Fruit fly (Drosophila melanogaster) whole organism, wandering third instar larva: ENCODE measurements around the gene robl62A.

ENCODE experiments used
- CG32264 ChIP-seq: fragments of 200-800 bp; sonication (Bioruptor generic); optimal IDR thresholded peaks from 2 replicates; lab custom pipeline; 2016; ENCODE audit warnings: missing biosample characterization, missing genetic modification characterization
- CG9705 ChIP-seq: fragments of 200-800 bp; sonication (Bioruptor generic); optimal IDR thresholded peaks from 2 replicates; lab custom pipeline; 2018; ENCODE audit warnings: missing biosample characterization, mild to moderate bottlenecking, missing genetic modification characterization
- GATAd ChIP-seq: sonication (Bioruptor generic); optimal IDR thresholded peaks from 2 replicates; lab custom pipeline; 2016; ENCODE audit warnings: missing biosample characterization, missing genetic modification characterization
- HLH106 ChIP-seq: fragments of 200-800 bp; optimal IDR thresholded peaks from 3 replicates; lab custom pipeline; 2019; ENCODE audit warnings: missing biosample characterization, mild to moderate bottlenecking, missing genetic modification characterization, moderate library complexity
- Hnf4 ChIP-seq: fragments of 200-800 bp; sonication (Bioruptor generic); optimal IDR thresholded peaks from 2 replicates; lab custom pipeline; 2016; ENCODE audit warnings: missing biosample characterization, mild to moderate bottlenecking, missing genetic modification characterization
- Hr78 ChIP-seq: fragments of >200 bp; optimal IDR thresholded peaks from 2 replicates; lab custom pipeline; 2017; ENCODE audit warnings: missing biosample characterization, missing genetic modification characterization
- Hr83 ChIP-seq: fragments of 200-300 bp; sonication (Bioruptor generic); optimal IDR thresholded peaks from 2 replicates; lab custom pipeline; 2016; ENCODE audit warnings: missing biosample characterization, mild to moderate bottlenecking, missing genetic modification characterization, moderate library complexity; ENCODE audit not compliant: poor library complexity, severe bottlenecking
- Mio ChIP-seq: sonication (Bioruptor generic); optimal IDR thresholded peaks from 2 replicates; lab custom pipeline; 2016; ENCODE audit warnings: missing biosample characterization, missing genetic modification characterization
- Myc ChIP-seq: fragments of >200 bp; optimal IDR thresholded peaks from 2 replicates; lab custom pipeline; 2017
- N ChIP-seq: fragments of >200 bp; optimal IDR thresholded peaks from 2 replicates; lab custom pipeline; 2018; ENCODE audit warnings: missing biosample characterization, missing external identifiers, missing genetic modification characterization
- OdsH ChIP-seq: fragments of 200-800 bp; sonication (Bioruptor generic); optimal IDR thresholded peaks from 2 replicates; lab custom pipeline; 2016; ENCODE audit warnings: missing biosample characterization, mild to moderate bottlenecking, missing genetic modification characterization
- Rel ChIP-seq, 2 experiments: fragments of 200-800 bp; sonication (Bioruptor generic) in 1 of 2; optimal IDR thresholded peaks; 2 replicates in 1 of 2; 3 replicates in 1 of 2; lab custom pipeline; 2016 to 2019; ENCODE audit warnings: mild to moderate bottlenecking in 2 of 2, missing biosample characterization in 2 of 2, missing genetic modification characterization in 2 of 2, moderate library complexity in 1 of 2
- Sp1 ChIP-seq: fragments of 200-800 bp; sonication (Bioruptor generic); optimal IDR thresholded peaks from 3 replicates; lab custom pipeline; 2019; ENCODE audit warnings: missing biosample characterization, mild to moderate bottlenecking, missing genetic modification characterization, moderate library complexity
- Vsx2 ChIP-seq: fragments of 200-300, 225-300 bp; sonication (Bioruptor generic); optimal IDR thresholded peaks from 2 replicates; lab custom pipeline; 2018; ENCODE audit warnings: missing biosample characterization, missing genetic modification characterization; ENCODE audit not compliant: partially characterized antibody
- br ChIP-seq: fragments of 200-800 bp; sonication (Bioruptor generic); optimal IDR thresholded peaks from 2 replicates; lab custom pipeline; 2016; ENCODE audit warnings: missing biosample characterization, missing genetic modification characterization
- brk ChIP-seq: fragments of 200-800 bp; sonication (Bioruptor generic); optimal IDR thresholded peaks from 2 replicates; lab custom pipeline; 2016; ENCODE audit warnings: missing biosample characterization, mild to moderate bottlenecking, missing genetic modification characterization
- dl ChIP-seq, 2 experiments: fragments of 175-275, 200-275 bp in 1 of 2; fragments of 200-275 bp in 1 of 2; sonication (Bioruptor generic); optimal IDR thresholded peaks; lab custom pipeline; 2018; ENCODE audit warnings: mild to moderate bottlenecking in 2 of 2, missing biosample characterization in 2 of 2, missing genetic modification characterization in 2 of 2, moderate library complexity in 2 of 2; ENCODE audit not compliant: partially characterized antibody in 2 of 2, insufficient read depth in 1 of 2
- dmrt93B ChIP-seq: fragments of 200-800 bp; sonication (Bioruptor generic); optimal IDR thresholded peaks from 2 replicates; lab custom pipeline; 2018; ENCODE audit warnings: missing biosample characterization, mild to moderate bottlenecking, missing genetic modification characterization
- dsf ChIP-seq: sonication (Bioruptor generic); optimal IDR thresholded peaks from 2 replicates; lab custom pipeline; 2016; ENCODE audit warnings: missing biosample characterization, missing genetic modification characterization, borderline replicate concordance
- ey ChIP-seq: fragments of 200-800 bp; sonication (Bioruptor generic); optimal IDR thresholded peaks from 2 replicates; lab custom pipeline; 2016; ENCODE audit warnings: missing biosample characterization, missing genetic modification characterization
- foxo ChIP-seq, 2 experiments: fragments of 200-800 bp; sonication (Bioruptor generic); optimal IDR thresholded peaks; 2 replicates in 1 of 2; 3 replicates in 1 of 2; lab custom pipeline; 2016 to 2017; ENCODE audit warnings: missing biosample characterization in 2 of 2, missing genetic modification characterization in 2 of 2
- fru ChIP-seq: fragments of 200-800 bp; sonication (Bioruptor generic); optimal IDR thresholded peaks from 3 replicates; lab custom pipeline; 2016; ENCODE audit warnings: missing biosample characterization, mild to moderate bottlenecking, missing genetic modification characterization
- h ChIP-seq: fragments of 200-800 bp; sonication (Bioruptor generic); optimal IDR thresholded peaks from 3 replicates; lab custom pipeline; 2016; ENCODE audit warnings: missing biosample characterization, mild to moderate bottlenecking, missing genetic modification characterization
- pan ChIP-seq: fragments of >200 bp; optimal IDR thresholded peaks from 2 replicates; lab custom pipeline; 2017
- psq ChIP-seq: fragments of 200-800 bp; sonication (Bioruptor generic); optimal IDR thresholded peaks from 3 replicates; lab custom pipeline; 2017; ENCODE audit warnings: missing biosample characterization, mild to moderate bottlenecking, missing genetic modification characterization, moderate library complexity
- rgr ChIP-seq: fragments of 200-800 bp; sonication (Bioruptor generic); optimal IDR thresholded peaks from 3 replicates; lab custom pipeline; 2016; ENCODE audit warnings: missing biosample characterization, mild to moderate bottlenecking, missing genetic modification characterization
- sage ChIP-seq: fragments of 200-800 bp; sonication (Bioruptor generic); optimal IDR thresholded peaks from 2 replicates; lab custom pipeline; 2016; ENCODE audit warnings: missing biosample characterization, mild to moderate bottlenecking, missing genetic modification characterization
- tai ChIP-seq: sonication (Bioruptor generic); optimal IDR thresholded peaks from 2 replicates; lab custom pipeline; 2016; ENCODE audit warnings: missing biosample characterization, missing genetic modification characterization
- woc ChIP-seq: sonication (Bioruptor generic); optimal IDR thresholded peaks from 2 replicates; lab custom pipeline; 2016; ENCODE audit warnings: missing biosample characterization, mild to moderate bottlenecking, missing genetic modification characterization

Gene robl62A

dm6 chr3L:1450940-1451339 is 26.5 kb upstream of the robl62A start:
- TF ChIP-seq dsf (GFP tag; lab: Kevin White, UChicago) (no peak), Mio (GFP tag; lab: Kevin White, UChicago) (no peak), brk (GFP tag; lab: Kevin White, UChicago) (no peak), fru (GFP tag; lab: Kevin White, UChicago) (peak; percentile 11), GATAd (GFP tag; lab: Kevin White, UChicago) (no peak), rgr (GFP tag; lab: Kevin White, UChicago) (peak; percentile 25), woc (peak; percentile 10), h (GFP tag; lab: Kevin White, UChicago) (peak; percentile 6), ey (GFP tag; lab: Kevin White, UChicago) (peak; percentile 7), br (peak; percentile 3), pan (lab: Kevin White, UChicago) (no peak), CG32264 (GFP tag; lab: Kevin White, UChicago) (no peak), sage (GFP tag; lab: Kevin White, UChicago) (no peak), foxo (GFP tag; optimal IDR thresholded peaks at IDR 0.05; lab: Kevin White, UChicago) (peak in 1 of 2 experiments; percentile 11), OdsH (GFP tag; lab: Kevin White, UChicago) (no peak), N (GFP tag; lab: Kevin White, UChicago) (no peak)

dm6 chr3L:1457281-1457680 is 20.1 kb upstream of the robl62A start:
- TF ChIP-seq h (GFP tag; lab: Kevin White, UChicago) (peak; percentile 61), dmrt93B (GFP tag; lab: Kevin White, UChicago) (peak; percentile 11), br (peak; percentile 28), dl (GFP tag; optimal IDR thresholded peaks at IDR 0.05; lab: Kevin White, UChicago; ENCODE audit: insufficient read depth in 1 of 2, partially characterized antibody in 2 of 2) (no peak), Hnf4 (GFP tag; lab: Kevin White, UChicago) (peak; percentile 15), GATAd (GFP tag; lab: Kevin White, UChicago) (no peak), rgr (GFP tag; lab: Kevin White, UChicago) (peak; percentile 43), Myc (no peak), Rel (GFP tag; optimal IDR thresholded peaks at IDR 0.05; lab: Kevin White, UChicago) (no peak), Rel (tag; optimal IDR thresholded peaks at IDR 0.05; lab: Kevin White, UChicago) (no peak), ey (GFP tag; lab: Kevin White, UChicago) (peak; percentile 60), psq (GFP tag; lab: Kevin White, UChicago) (peak; percentile 42), woc (peak; percentile 79), Hr78 (GFP tag; lab: Kevin White, UChicago) (no peak), OdsH (GFP tag; lab: Kevin White, UChicago) (peak; percentile 39), Sp1 (peak; percentile 47), HLH106 (tag; lab: Kevin White, UChicago) (peak; percentile 40), foxo (GFP tag; optimal IDR thresholded peaks at IDR 0.05; lab: Kevin White, UChicago) (peak in 1 of 2 experiments; percentile 73), fru (GFP tag; lab: Kevin White, UChicago) (peak; percentile 70)

DNA sequence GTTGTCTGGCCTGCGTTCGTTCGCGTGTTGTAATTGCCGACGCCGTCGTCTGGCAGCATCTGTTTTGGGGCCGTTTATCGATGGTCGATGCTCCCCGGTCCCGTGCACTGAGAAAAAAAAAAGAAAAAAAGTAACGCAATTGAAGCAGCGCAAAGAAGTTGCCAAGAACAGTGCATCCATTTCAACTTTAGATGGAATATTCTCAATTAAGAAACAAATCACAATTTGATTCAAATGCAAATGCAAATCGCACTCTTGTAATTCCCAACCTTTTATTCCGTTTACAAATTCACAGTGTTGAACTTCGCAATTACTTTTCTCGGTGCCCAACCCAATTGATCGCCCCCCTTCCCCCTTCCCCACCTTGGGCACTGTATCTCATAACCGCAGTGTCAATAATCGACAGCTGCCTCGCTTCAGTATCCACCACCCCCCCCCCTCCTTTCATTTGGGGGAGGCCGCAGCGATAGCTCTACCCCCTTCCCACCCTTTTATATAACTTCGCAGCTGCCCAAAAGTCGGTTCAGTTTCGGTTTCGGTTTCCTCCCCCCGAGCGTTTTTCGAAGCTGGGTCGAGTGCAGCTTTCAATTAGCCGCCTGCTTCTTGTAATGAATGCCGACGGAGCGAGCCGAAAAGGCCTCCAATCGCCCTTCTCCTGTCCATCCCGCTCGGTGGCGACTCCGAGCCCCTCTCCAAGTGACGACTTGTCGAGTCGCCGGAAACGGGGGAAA is 19.3 kb upstream of the robl62A start:
- peak; percentile 38 for TF ChIP-seq psq (GFP tag; lab: Kevin White, UChicago)
- peak; percentile 35 for TF ChIP-seq rgr (GFP tag; lab: Kevin White, UChicago)
- TF ChIP-seq GATAd (GFP tag; lab: Kevin White, UChicago) = no peak
- peak; percentile 19 for TF ChIP-seq Vsx2
- peak in 1 of 2 experiments; percentile 79 for TF ChIP-seq foxo (GFP tag; optimal IDR thresholded peaks at IDR 0.05; lab: Kevin White, UChicago)
- no peak for TF ChIP-seq Hnf4 (GFP tag; lab: Kevin White, UChicago)
- peak; percentile 10 for TF ChIP-seq CG9705 (GFP tag; lab: Kevin White, UChicago)
- peak; percentile 42 for TF ChIP-seq Sp1
- peak; percentile 54 for TF ChIP-seq ey (GFP tag; lab: Kevin White, UChicago)
- TF ChIP-seq h (GFP tag; lab: Kevin White, UChicago) = peak; percentile 66
- no peak for TF ChIP-seq sage (GFP tag; lab: Kevin White, UChicago)
- TF ChIP-seq woc = peak; percentile 26
- peak; percentile 64 for TF ChIP-seq HLH106 (tag; lab: Kevin White, UChicago)
- peak; percentile 41 for TF ChIP-seq OdsH (GFP tag; lab: Kevin White, UChicago)
- peak; percentile 47 for TF ChIP-seq br
- TF ChIP-seq tai (GFP tag; lab: Kevin White, UChicago) = no peak
- TF ChIP-seq fru (GFP tag; lab: Kevin White, UChicago) = peak; percentile 85
- peak; percentile 46 for TF ChIP-seq dmrt93B (GFP tag; lab: Kevin White, UChicago)

dm6 chr3L:1461831-1462230 is 15.6 kb upstream of the robl62A start:
- TF ChIP-seq Hr83 (GFP tag; lab: Kevin White, UChicago) (no peak), woc (no peak)
- TF ChIP-seq, all 38 proteins: peak for 0
